Fruit fly (Drosophila melanogaster) Kc167 (cell line): ENCODE measurements around the gene Calx.

ENCODE experiments used
- Myc ChIP-seq: fragments of >200 bp; optimal IDR thresholded peaks from 2 replicates; lab custom pipeline; 2017; ENCODE audit warnings: missing external identifiers
- Sin3A ChIP-seq: fragments of >200 bp; optimal IDR thresholded peaks from 2 replicates; lab custom pipeline; 2018; ENCODE audit warnings: missing external identifiers
- h ChIP-seq: fragments of >200 bp; optimal IDR thresholded peaks from 3 replicates; lab custom pipeline; 2018; ENCODE audit warnings: missing external identifiers
- psq ChIP-seq: fragments of >200 bp; optimal IDR thresholded peaks from 2 replicates; lab custom pipeline; 2017; ENCODE audit warnings: missing external identifiers

DNA sequence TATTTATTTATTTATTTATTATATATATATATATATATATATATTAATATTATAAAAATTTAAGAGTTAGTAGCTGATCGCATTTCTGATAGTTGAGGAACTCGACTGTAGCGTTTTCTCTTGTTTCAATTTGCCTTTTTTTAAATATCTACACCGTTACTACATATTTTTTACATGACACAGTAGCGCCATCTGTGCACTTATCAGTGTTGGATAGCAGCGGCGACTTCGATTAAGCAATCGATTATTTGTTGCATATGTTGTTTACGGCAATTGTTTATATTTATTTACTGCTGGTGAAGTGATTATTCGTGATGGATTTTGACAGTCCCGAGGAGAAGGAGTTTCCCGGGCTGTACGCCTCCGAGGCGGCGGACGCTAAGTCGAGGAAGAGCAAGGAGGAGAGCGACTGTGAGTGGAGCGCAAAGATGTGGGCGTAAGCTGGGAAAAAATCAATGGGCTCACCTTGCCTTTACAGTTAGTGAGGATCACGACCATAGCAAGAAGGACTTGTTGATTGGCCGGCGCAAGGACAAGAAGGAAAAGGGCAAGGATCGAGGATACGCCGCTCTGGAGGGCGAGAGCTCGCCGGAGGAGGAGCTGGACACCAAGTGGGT is 39.6 kb downstream of the Calx start, which contains the start of gene Rlip:
- TF ChIP-seq h (lab: Kevin White, UChicago) = no peak
- TF ChIP-seq psq (lab: Kevin White, UChicago) = no peak
- TF ChIP-seq Myc (lab: Kevin White, UChicago) = no peak
- no peak for TF ChIP-seq Sin3A
